Fruit fly (Drosophila melanogaster) whole organism: Measurements from ENCODE around the gene hid.

Source experiments
- CG8478 ChIP-seq: fragments of >200 bp; optimal IDR thresholded peaks from 2 replicates; lab custom pipeline; 2018; ENCODE audit warnings: inconsistent platforms
- Dll ChIP-seq: fragments of >200 bp; optimal IDR thresholded peaks from 2 replicates; lab custom pipeline; 2017
- EcR ChIP-seq, 2 experiments: fragments of >200 bp; optimal IDR thresholded peaks; 2 replicates each; lab custom pipeline; 2017; ENCODE audit warnings: missing biosample characterization in 2 of 2, missing genetic modification characterization in 2 of 2, missing genetic modification reagents in 2 of 2
- pan ChIP-seq: fragments of >200 bp; optimal IDR thresholded peaks from 2 replicates; lab custom pipeline; 2017
- psq ChIP-seq: fragments of >200 bp; optimal IDR thresholded peaks from 2 replicates; lab custom pipeline; 2017
- usp ChIP-seq: fragments of >200 bp; optimal IDR thresholded peaks from 2 replicates; lab custom pipeline; 2017; ENCODE audit warnings: missing biosample characterization, missing genetic modification characterization, mixed read lengths

dm6 chr3L:18124138-18124537, 61.3 kb downstream of the hid start:
- TF ChIP-seq usp, result no peak
- no peak for TF ChIP-seq CG8478 (lab: Kevin White, UChicago)
- TF ChIP-seq psq, result no peak
- TF ChIP-seq Dll, result no peak
- TF ChIP-seq pan, result no peak
- no peak for TF ChIP-seq EcR (GFP tag; optimal IDR thresholded peaks at IDR 0.05; lab: Kevin White, UChicago)
